Worm (Caenorhabditis elegans) whole organism, L2 larva: ENCODE results near the gene F35F10.6.

ENCODE experiments used
- R02D3.7 ChIP-seq: fragments of 150-350 bp; optimal IDR thresholded peaks from 2 replicates; lab custom pipeline; 2014; ENCODE audit warnings: missing biosample characterization, missing genetic modification characterization
- alr-1 ChIP-seq: fragments of 150-350 bp; optimal IDR thresholded peaks from 2 replicates; lab custom pipeline; 2014; ENCODE audit warnings: missing biosample characterization, missing genetic modification characterization
- ama-1 ChIP-seq: fragments of 150-350 bp; optimal IDR thresholded peaks from 2 replicates; lab custom pipeline; 2018; ENCODE audit warnings: inconsistent platforms
- dmd-4 ChIP-seq: sonication (generic microtip); optimal IDR thresholded peaks from 2 replicates; lab custom pipeline; 2017; ENCODE audit warnings: missing biosample characterization, missing genetic modification characterization
- egl-27 ChIP-seq: sonication (generic microtip); optimal IDR thresholded peaks from 3 replicates; lab custom pipeline; 2017; ENCODE audit warnings: missing biosample characterization, missing genetic modification reagents, missing genetic modification characterization
- elt-3 ChIP-seq: sonication (generic microtip); optimal IDR thresholded peaks from 2 replicates; lab custom pipeline; 2017; ENCODE audit warnings: missing biosample characterization, missing genetic modification characterization
- fos-1 ChIP-seq: fragments of 150-350 bp; optimal IDR thresholded peaks from 2 replicates; lab custom pipeline; 2014; ENCODE audit warnings: missing biosample characterization, missing genetic modification characterization
- snpc-4 ChIP-seq: fragments of 150-350 bp; optimal IDR thresholded peaks from 2 replicates; lab custom pipeline; 2014; ENCODE audit warnings: missing biosample characterization, missing genetic modification characterization
- unc-55 ChIP-seq: fragments of 150-350 bp; sonication (generic microtip); optimal IDR thresholded peaks from 3 replicates; lab custom pipeline; 2014; ENCODE audit warnings: missing biosample characterization, missing genetic modification reagents, missing genetic modification characterization
- unc-62 ChIP-seq: fragments of 150-350 bp; optimal IDR thresholded peaks from 2 replicates; lab custom pipeline; 2014; ENCODE audit warnings: missing biosample characterization, missing genetic modification reagents, missing genetic modification characterization
- zag-1 ChIP-seq: fragments of 150-350 bp; optimal IDR thresholded peaks from 2 replicates; lab custom pipeline; 2014; ENCODE audit warnings: missing biosample characterization, missing genetic modification characterization

DNA sequence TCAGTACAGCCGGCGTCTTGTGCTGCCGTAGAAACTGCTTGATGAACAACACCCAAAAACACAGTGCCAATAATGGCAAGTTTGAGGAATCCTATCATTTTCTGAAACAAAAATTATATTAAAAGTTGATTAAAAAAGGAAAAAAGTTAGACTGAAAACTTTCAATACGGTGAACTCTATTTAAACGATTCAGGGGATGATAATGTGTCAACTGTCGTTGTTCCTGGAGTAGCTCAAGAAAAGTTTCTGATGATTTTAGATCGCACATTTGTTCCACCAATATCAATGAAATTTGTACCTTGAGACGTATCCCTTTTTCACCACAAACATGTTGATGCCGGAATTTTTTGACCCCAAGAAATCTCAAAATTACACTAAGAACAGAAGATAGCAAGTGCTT lies 21.2 kb downstream of the F35F10.6 start, which contains the start of gene T28A11.18:
- TF ChIP-seq ama-1 (lab: Kevin White, UChicago): no peak
- no peak for TF ChIP-seq elt-3 (tag; lab: Kevin White, UChicago)
- TF ChIP-seq unc-55 (GFP tag; lab: Kevin White, UChicago): no peak
- TF ChIP-seq egl-27 (tag; lab: Kevin White, UChicago): no peak
- no peak for TF ChIP-seq zag-1 (tag; lab: Kevin White, UChicago)
- no peak for TF ChIP-seq R02D3.7 (tag; lab: Kevin White, UChicago)
- no peak for TF ChIP-seq snpc-4 (tag; lab: Kevin White, UChicago)
- no peak for TF ChIP-seq fos-1 (tag; lab: Kevin White, UChicago)
- TF ChIP-seq alr-1: no peak
- no peak for TF ChIP-seq unc-62
- TF ChIP-seq dmd-4 (tag; lab: Kevin White, UChicago): no peak
